Fruit fly (Drosophila melanogaster): ENCODE data around the gene mamo.

mamo gene

DNA sequence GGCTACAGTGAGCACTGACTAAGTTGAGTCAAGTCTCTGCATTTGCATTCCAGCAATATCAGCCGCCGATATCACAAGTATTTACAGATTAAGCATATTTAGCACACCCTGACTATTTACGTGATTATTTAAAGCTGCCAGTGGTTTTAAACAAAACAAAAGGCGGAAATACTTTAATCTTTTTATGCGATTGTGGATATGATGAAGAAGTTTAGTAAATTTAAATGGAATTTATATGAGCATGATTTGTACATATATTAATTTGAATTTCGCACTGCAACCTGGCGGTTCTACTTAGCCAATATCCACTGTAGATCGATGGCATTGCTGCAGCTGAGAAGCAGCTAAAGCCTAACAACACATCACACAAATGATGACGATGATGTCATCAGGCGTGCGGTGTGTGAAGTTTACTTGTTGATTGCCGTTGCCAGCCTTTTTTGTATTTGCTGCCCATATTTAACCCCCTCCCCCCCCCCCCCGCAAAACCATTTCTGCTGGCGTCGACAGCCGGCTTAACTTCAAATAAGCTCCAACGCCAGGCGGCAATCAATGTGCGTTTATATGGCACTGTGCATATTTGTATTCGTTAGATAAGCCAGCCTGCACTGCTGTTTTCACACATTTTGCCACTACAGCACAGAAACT lies 174.7 kb downstream of the mamo start (continued):
- peak; percentile 55 for TF ChIP-seq CG2120 (GFP tag; optimal IDR thresholded peaks at IDR 0.05)
- no peak for TF ChIP-seq NK7.1 (GFP tag; optimal IDR thresholded peaks at IDR 0.05)
- TF ChIP-seq B-H1 (GFP tag; IDR thresholded peaks at IDR 0.05) = peak; percentile 26
- TF ChIP-seq D19A (tag; optimal IDR thresholded peaks at IDR 0.05) = peak; percentile 55
- TF ChIP-seq CG7556 (GFP tag; optimal IDR thresholded peaks at IDR 0.05) = peak; percentile 69
- TF ChIP-seq dmrt11E (tag; optimal IDR thresholded peaks at IDR 0.05) = peak; percentile 36
- peak; percentile 54 for TF ChIP-seq NfI (GFP tag; optimal IDR thresholded peaks at IDR 0.05)
- TF ChIP-seq Fer1 (GFP tag; optimal IDR thresholded peaks at IDR 0.05) = peak; percentile 50
- no peak for TF ChIP-seq Elba2 (GFP tag; optimal IDR thresholded peaks at IDR 0.05)
- TF ChIP-seq Rfx (GFP tag; IDR thresholded peaks at IDR 0.05) = peak; percentile 43
- TF ChIP-seq sug (tag; optimal IDR thresholded peaks at IDR 0.05) = peak; percentile 22
- TF ChIP-seq crc (GFP tag; optimal IDR thresholded peaks at IDR 0.05) = peak; percentile 41
- peak in 1 of 3 experiments; percentile 44 for TF ChIP-seq lola (GFP tag; optimal IDR thresholded peaks at IDR 0.05)
- TF ChIP-seq Lpt (GFP tag; optimal IDR thresholded peaks at IDR 0.05) = no peak
- TF ChIP-seq Blimp-1 (GFP tag; optimal IDR thresholded peaks at IDR 0.05) = peak; percentile 50
- TF ChIP-seq Hsf (GFP tag; optimal IDR thresholded peaks at IDR 0.05) = peak; percentile 55
- no peak for TF ChIP-seq trh (GFP tag; optimal IDR thresholded peaks at IDR 0.05)
- no peak for TF ChIP-seq CG14860 (GFP tag; IDR thresholded peaks at IDR 0.05; ENCODE audit: partially characterized antibody)
- TF ChIP-seq CG4707 (GFP tag; optimal IDR thresholded peaks at IDR 0.05) = no peak
- no peak for TF ChIP-seq CG1233 (GFP tag; optimal IDR thresholded peaks at IDR 0.05)
- peak; percentile 61 for TF ChIP-seq CG8924 (tag; optimal IDR thresholded peaks at IDR 0.05)
- no peak for TF ChIP-seq ssp (GFP tag; IDR thresholded peaks at IDR 0.05)
- TF ChIP-seq CG4730 (GFP tag; IDR thresholded peaks at IDR 0.05) = no peak
- no peak for TF ChIP-seq gsb-n (tag; optimal IDR thresholded peaks at IDR 0.05)
- no peak for TF ChIP-seq Dp (GFP tag; optimal IDR thresholded peaks at IDR 0.05)
- TF ChIP-seq jumu (GFP tag; optimal IDR thresholded peaks at IDR 0.05) = peak; percentile 59
- no peak for TF ChIP-seq CG14965 (GFP tag; optimal IDR thresholded peaks at IDR 0.05; ENCODE audit: borderline replicate concordance)
- TF ChIP-seq nmo (GFP tag; optimal IDR thresholded peaks at IDR 0.05) = peak; percentile 80
- TF ChIP-seq HLH54F (GFP tag; optimal IDR thresholded peaks at IDR 0.05) = peak; percentile 29
- TF ChIP-seq CG11093 (GFP tag; IDR thresholded peaks at IDR 0.05) = peak; percentile 63; the same call in 2 of the 3 replicates
- no peak for TF ChIP-seq Hmx (GFP tag; optimal IDR thresholded peaks at IDR 0.05)
- TF ChIP-seq Atf3 (GFP tag; optimal IDR thresholded peaks at IDR 0.05) = peak; percentile 31
- TF ChIP-seq ttk (GFP tag; IDR thresholded peaks at IDR 0.05) = no peak
- no peak for TF ChIP-seq gsb (GFP tag; IDR thresholded peaks at IDR 0.05)
- TF ChIP-seq bab2 (GFP tag; optimal IDR thresholded peaks at IDR 0.05) = peak; percentile 42
- no peak for TF ChIP-seq pzg (GFP tag; optimal IDR thresholded peaks at IDR 0.05)
- TF ChIP-seq seq (GFP tag; IDR thresholded peaks at IDR 0.05) = 0 out of 2 replicates have a peak, but pooled peaks have one; percentile 34
- peak; percentile 22 for TF ChIP-seq CG6254 (GFP tag; optimal IDR thresholded peaks at IDR 0.05)
- no peak for TF ChIP-seq mld (GFP tag; IDR thresholded peaks at IDR 0.05; ENCODE audit: partially characterized antibody)
- TF ChIP-seq eyg (GFP tag; optimal IDR thresholded peaks at IDR 0.05) = peak; percentile 30
- no peak for TF ChIP-seq hkb (optimal IDR thresholded peaks at IDR 0.05)
- peak; percentile 67; the same call in 1 of the 2 replicates for TF ChIP-seq hkb (GFP tag; IDR thresholded peaks at IDR 0.05)
- no peak for TF ChIP-seq Ets97D (GFP tag; optimal IDR thresholded peaks at IDR 0.05)
- TF ChIP-seq HLH3B (GFP tag; IDR thresholded peaks at IDR 0.05) = no peak
- TF ChIP-seq kay (GFP tag; optimal IDR thresholded peaks at IDR 0.05) = no peak
- no peak for TF ChIP-seq exex (tag; optimal IDR thresholded peaks at IDR 0.05)
- peak; percentile 71 for TF ChIP-seq CG18262 (tag; optimal IDR thresholded peaks at IDR 0.05)
- peak; percentile 36 for TF ChIP-seq Ada2b (GFP tag; IDR thresholded peaks at IDR 0.05)
- peak; percentile 61; the same call in 1 of the 2 replicates for TF ChIP-seq Atf6 (GFP tag; IDR thresholded peaks at IDR 0.05)
- no peak for TF ChIP-seq CTCF (GFP tag; optimal IDR thresholded peaks at IDR 0.05)
- TF ChIP-seq CG15073 (GFP tag; optimal IDR thresholded peaks at IDR 0.05) = no peak

All from whole organism, embryonic.